Worm (Caenorhabditis elegans): Measurements from ENCODE around the gene Y110A2AL.5.

DNA sequence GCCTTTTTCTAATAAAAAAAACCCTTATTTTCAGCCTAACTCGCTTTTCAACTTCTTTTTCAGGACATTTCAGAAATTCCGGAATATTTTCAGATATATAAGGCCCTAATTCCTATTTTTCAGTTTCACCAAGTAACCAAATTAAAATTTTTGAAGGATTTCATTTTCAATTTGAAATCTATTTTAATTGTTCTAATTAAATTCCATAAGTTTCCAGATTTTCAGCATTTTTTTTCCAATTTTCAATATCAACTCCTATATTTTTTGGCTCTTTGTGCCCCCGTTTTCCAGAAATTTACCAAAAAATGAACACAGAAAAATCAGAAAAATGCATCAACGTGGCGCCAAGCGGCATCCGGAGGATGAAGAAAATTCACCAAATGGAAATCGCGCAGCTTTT, 10.5 kb downstream of the Y110A2AL.5 start, which contains the start of gene Y110A2AL.1:
- no peak for TF ChIP-seq nhr-28 (tag; optimal IDR thresholded peaks at IDR 0.05)
- no peak for TF ChIP-seq unc-39 (tag; optimal IDR thresholded peaks at IDR 0.05)
- no peak for TF ChIP-seq ztf-4 (tag; optimal IDR thresholded peaks at IDR 0.05)
- no peak for TF ChIP-seq lin-39 (tag; optimal IDR thresholded peaks at IDR 0.05)
